Worm (Caenorhabditis elegans) whole organism, L4/young adult: Measurements from ENCODE around the gene srz-18.

Experiments
- W03F9.2 ChIP-seq: fragments of 150-350 bp; optimal IDR thresholded peaks from 2 replicates; lab custom pipeline; 2014; ENCODE audit warnings: missing biosample characterization, missing genetic modification characterization
- dao-5 ChIP-seq: sonication (generic microtip); optimal IDR thresholded peaks from 2 replicates; lab custom pipeline; 2016; ENCODE audit warnings: missing genotype, missing genetic modification characterization, moderate library complexity, missing compliant biosample characterization
- him-1 ChIP-seq: sonication (generic microtip); optimal IDR thresholded peaks from 2 replicates; lab custom pipeline; 2016; ENCODE audit warnings: missing genotype, missing genetic modification reagents, missing genetic modification characterization, missing compliant biosample characterization

DNA sequence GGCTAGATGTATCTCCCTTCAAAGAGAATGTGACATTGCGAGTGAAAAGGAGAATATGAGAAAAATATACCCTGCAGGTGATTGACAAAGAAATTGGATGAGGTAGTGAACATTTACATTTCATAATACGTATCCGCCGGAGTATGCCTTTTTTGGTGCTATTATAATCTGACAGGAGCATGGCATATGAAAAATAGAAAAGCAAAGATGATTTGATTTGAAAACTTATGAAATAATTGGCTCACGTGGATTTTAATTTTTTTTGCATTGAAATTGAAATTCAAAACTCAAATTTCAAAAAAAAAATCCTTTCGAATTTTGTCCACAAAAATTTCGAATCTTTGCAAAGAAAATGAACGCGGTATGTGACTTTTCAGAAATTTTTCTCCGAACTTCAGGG is 23.5 kb upstream of the srz-18 start, which contains the start of gene ttr-11:
- TF ChIP-seq dao-5 (tag; lab: Kevin White, UChicago) (no peak), W03F9.2 (tag; lab: Kevin White, UChicago) (no peak), him-1 (no peak)
